Fruit fly (Drosophila melanogaster) whole organism, embryonic: ENCODE data around the gene tra.

ENCODE experiments used
- Atf3 ChIP-seq: fragments of 200-800 bp; sonication (Bioruptor generic); optimal IDR thresholded peaks from 3 replicates; lab custom pipeline; 2016; ENCODE audit warnings: missing biosample characterization, missing genetic modification characterization
- Blimp-1 ChIP-seq: fragments of 200-800 bp; sonication (Bioruptor generic); optimal IDR thresholded peaks from 3 replicates; lab custom pipeline; 2018; ENCODE audit warnings: missing biosample characterization, missing genetic modification characterization, mild to moderate bottlenecking, moderate library complexity, missing genetic modification reagents
- CG1024 ChIP-seq: fragments of 200-800 bp; sonication (Bioruptor generic); IDR thresholded peaks from 2 replicates; pipeline ENCODE4 v1.3.6; 2022; ENCODE audit warnings: missing biosample characterization, missing genetic modification characterization
- CG10321 ChIP-seq: fragments of 200-800 bp; sonication (Bioruptor generic); IDR thresholded peaks from 2 replicates; pipeline ENCODE4 v1.3.6; 2022; ENCODE audit warnings: missing biosample characterization, missing genetic modification characterization
- CG11504 ChIP-seq: fragments of 200-800 bp; sonication (Bioruptor generic); optimal IDR thresholded peaks from 3 replicates; lab custom pipeline; 2019; ENCODE audit warnings: missing biosample characterization, mild to moderate bottlenecking, missing genetic modification characterization, moderate library complexity
- CG17361 ChIP-seq: fragments of 200-800 bp; sonication (Bioruptor generic); IDR thresholded peaks from 3 replicates; pipeline ENCODE4 v1.3.6; 2022; ENCODE audit warnings: missing biosample characterization, missing genetic modification characterization
- CG17385 ChIP-seq: fragments of 200-800 bp; sonication (Bioruptor generic); optimal IDR thresholded peaks from 3 replicates; lab custom pipeline; 2018; ENCODE audit warnings: missing biosample characterization, mild to moderate bottlenecking, missing genetic modification characterization
- CG17802 ChIP-seq: fragments of 200-800 bp; sonication (Bioruptor generic); optimal IDR thresholded peaks from 2 replicates; lab custom pipeline; 2018; ENCODE audit warnings: missing biosample characterization, mild to moderate bottlenecking, missing genetic modification characterization, moderate library complexity
- CG18011 ChIP-seq: fragments of 200-800 bp; sonication (Bioruptor generic); optimal IDR thresholded peaks from 2 replicates; lab custom pipeline; 2017; ENCODE audit warnings: missing biosample characterization, missing genetic modification characterization, mild to moderate bottlenecking, moderate library complexity, missing genotype
- CG30020 ChIP-seq: fragments of 200-800 bp; optimal IDR thresholded peaks from 2 replicates; lab custom pipeline; 2019; ENCODE audit warnings: missing biosample characterization, mild to moderate bottlenecking, missing genetic modification characterization, moderate library complexity
- CG31388 ChIP-seq: fragments of 200-800 bp; sonication (Bioruptor generic); optimal IDR thresholded peaks from 2 replicates; lab custom pipeline; 2016; ENCODE audit warnings: missing biosample characterization, missing genetic modification characterization
- CG32532 ChIP-seq: fragments of 200-800 bp; sonication (Bioruptor generic); IDR thresholded peaks from 2 replicates; pipeline ENCODE4 v1.3.6; 2022; ENCODE audit warnings: missing biosample characterization, missing genetic modification characterization
- CG34376 ChIP-seq: fragments of 200-800 bp; sonication (Bioruptor generic); optimal IDR thresholded peaks from 2 replicates; lab custom pipeline; 2018; ENCODE audit warnings: missing biosample characterization, mild to moderate bottlenecking, missing genetic modification characterization
- CG3726 ChIP-seq: fragments of 200-800 bp; sonication (Bioruptor generic); IDR thresholded peaks from 3 replicates; pipeline ENCODE4, ENCODE4 v1.3.6; 2022; ENCODE audit warnings: missing biosample characterization, missing genetic modification characterization
- CG6272 ChIP-seq: fragments of 200-800 bp; sonication (Bioruptor generic); IDR thresholded peaks from 2 replicates; pipeline ENCODE4 v1.3.6; 2022; ENCODE audit warnings: missing biosample characterization, missing genetic modification characterization
- CG8290 ChIP-seq, 3 experiments: fragments of 200-800 bp; sonication (Bioruptor generic); optimal IDR thresholded peaks; 2 replicates each; lab custom pipeline; 2016 to 2019; ENCODE audit warnings: missing biosample characterization in 3 of 3, missing genetic modification characterization in 3 of 3, mild to moderate bottlenecking in 2 of 3, moderate library complexity in 1 of 3
- CHES-1-like ChIP-seq: fragments of 200-800 bp; sonication (Bioruptor generic); optimal IDR thresholded peaks from 2 replicates; lab custom pipeline; 2016; ENCODE audit warnings: missing biosample characterization, missing genetic modification characterization
- Dbx ChIP-seq: fragments of 200-800 bp; sonication (Bioruptor generic); IDR thresholded peaks from 3 replicates; pipeline ENCODE4 v1.3.6; 2022; ENCODE audit warnings: missing biosample characterization, missing genetic modification characterization
- Ets65A ChIP-seq: fragments of 200-800 bp; sonication (Bioruptor generic); peaks from one replicate; lab custom pipeline; 2016; ENCODE audit warnings: missing biosample characterization, missing genetic modification characterization
- Fer1 ChIP-seq: fragments of 200-800 bp; sonication (Bioruptor generic); optimal IDR thresholded peaks from 2 replicates; lab custom pipeline; 2017; ENCODE audit warnings: missing biosample characterization, mild to moderate bottlenecking, missing genetic modification characterization
- Fer3 ChIP-seq: fragments of 200-800 bp; sonication (Bioruptor generic); optimal IDR thresholded peaks from 2 replicates; lab custom pipeline; 2018; ENCODE audit warnings: missing biosample characterization, mild to moderate bottlenecking, missing genetic modification characterization, moderate library complexity
- Hr51 ChIP-seq, 2 experiments: fragments of 200-800 bp; sonication (Bioruptor generic); optimal IDR thresholded peaks; 2 replicates in 1 of 2; 3 replicates in 1 of 2; lab custom pipeline; 2016 to 2018; ENCODE audit warnings: missing biosample characterization in 2 of 2, missing genetic modification characterization in 2 of 2, mild to moderate bottlenecking in 1 of 2, moderate library complexity in 1 of 2
- NFAT ChIP-seq: fragments of 200-800 bp; sonication (Bioruptor generic); IDR thresholded peaks from 2 replicates; pipeline ENCODE4 v1.3.6; 2022; ENCODE audit warnings: missing biosample characterization, missing genetic modification characterization
- Nf-YB ChIP-seq: fragments of 200-800 bp; sonication (Bioruptor generic); optimal IDR thresholded peaks from 3 replicates; lab custom pipeline; 2019; ENCODE audit warnings: missing biosample characterization, mild to moderate bottlenecking, missing genetic modification characterization, moderate library complexity
- NfI ChIP-seq: fragments of 200-800 bp; sonication (Bioruptor generic); optimal IDR thresholded peaks from 3 replicates; lab custom pipeline; 2018; ENCODE audit warnings: missing biosample characterization, mild to moderate bottlenecking, missing genetic modification characterization, moderate library complexity
- Rx ChIP-seq: fragments of 200-800 bp; sonication (Bioruptor generic); IDR thresholded peaks from 2 replicates; pipeline ENCODE4 v1.3.6; 2022; ENCODE audit warnings: missing biosample characterization, missing genetic modification characterization
- Tbp ChIP-seq: fragments of >200 bp; optimal IDR thresholded peaks from 2 replicates; lab custom pipeline; 2018; ENCODE audit warnings: missing biosample characterization, missing genetic modification characterization
- Xrp1 ChIP-seq: fragments of 200-800 bp; sonication (Bioruptor generic); IDR thresholded peaks from 2 replicates; pipeline ENCODE4 v1.3.6; 2022; ENCODE audit warnings: missing biosample characterization, missing genetic modification characterization
- YL-1 ChIP-seq: fragments of 200-800 bp; sonication (Bioruptor generic); optimal IDR thresholded peaks from 3 replicates; lab custom pipeline; 2017; ENCODE audit warnings: missing biosample characterization, mild to moderate bottlenecking, missing genetic modification characterization
- bab2 ChIP-seq: fragments of 200-800 bp; sonication (Bioruptor generic); optimal IDR thresholded peaks from 2 replicates; lab custom pipeline; 2016; ENCODE audit warnings: missing biosample characterization, missing genetic modification characterization
- btn ChIP-seq: fragments of 200-800 bp; sonication (Bioruptor generic); optimal IDR thresholded peaks from 2 replicates; lab custom pipeline; 2016; ENCODE audit warnings: missing biosample characterization, missing genetic modification characterization
- chn ChIP-seq: fragments of 200-800 bp; sonication (Bioruptor generic); optimal IDR thresholded peaks from 2 replicates; lab custom pipeline; 2016; ENCODE audit warnings: missing biosample characterization, missing genetic modification characterization
- ci ChIP-seq: fragments of 200-800 bp; sonication (Bioruptor generic); IDR thresholded peaks from 3 replicates; pipeline ENCODE4 v1.3.6; 2022; ENCODE audit warnings: missing biosample characterization, missing genetic modification characterization
- cwo ChIP-seq: fragments of 200-800 bp; sonication (Bioruptor generic); optimal IDR thresholded peaks from 3 replicates; lab custom pipeline; 2017; ENCODE audit warnings: missing biosample characterization, missing genetic modification characterization, mild to moderate bottlenecking, moderate library complexity, missing genetic modification reagents
- fd102C ChIP-seq: fragments of 200-800 bp; sonication (Bioruptor generic); optimal IDR thresholded peaks from 2 replicates; lab custom pipeline; 2018; ENCODE audit warnings: missing biosample characterization, mild to moderate bottlenecking, missing genetic modification characterization, moderate library complexity
- fd64A ChIP-seq: fragments of 200-800 bp; sonication (Bioruptor generic); optimal IDR thresholded peaks from 3 replicates; lab custom pipeline; 2018; ENCODE audit warnings: missing biosample characterization, mild to moderate bottlenecking, missing genetic modification characterization
- kah ChIP-seq: fragments of 200-800 bp; sonication (Bioruptor generic); optimal IDR thresholded peaks from 2 replicates; lab custom pipeline; 2018; ENCODE audit warnings: missing biosample characterization, mild to moderate bottlenecking, missing genetic modification characterization
- lbe ChIP-seq: fragments of 200-800 bp; sonication (Bioruptor generic); optimal IDR thresholded peaks from 2 replicates; lab custom pipeline; 2016; ENCODE audit warnings: missing biosample characterization, mild to moderate bottlenecking, missing genetic modification characterization
- lilli ChIP-seq: fragments of 200-800 bp; sonication (Bioruptor generic); optimal IDR thresholded peaks from 3 replicates; lab custom pipeline; 2016; ENCODE audit warnings: missing biosample characterization, missing genetic modification characterization
- mirr ChIP-seq: fragments of 200-800 bp; sonication (Bioruptor generic); optimal IDR thresholded peaks from 3 replicates; lab custom pipeline; 2018; ENCODE audit warnings: missing biosample characterization, mild to moderate bottlenecking, missing genetic modification characterization
- otp ChIP-seq: fragments of 200-800 bp; sonication (Bioruptor generic); IDR thresholded peaks from 3 replicates; pipeline ENCODE4, ENCODE4 v1.3.6; 2022; ENCODE audit warnings: missing biosample characterization, missing genetic modification characterization
- pan ChIP-seq, 4 experiments: fragments of >200 bp in 3 of 4; fragments of 200-800 bp in 1 of 4; sonication (Bioruptor generic) in 1 of 4; optimal IDR thresholded peaks in 3 of 4; IDR thresholded peaks in 1 of 4; 2 replicates each; pipeline versions ENCODE4 v1.3.6 to Lab custom; 2017 to 2022; ENCODE audit warnings: missing biosample characterization in 2 of 4, missing genetic modification characterization in 2 of 4, mixed read lengths in 1 of 4
- phol ChIP-seq: fragments of 200-800 bp; sonication (Bioruptor generic); optimal IDR thresholded peaks from 3 replicates; lab custom pipeline; 2018; ENCODE audit warnings: missing biosample characterization, mild to moderate bottlenecking, missing genetic modification characterization, moderate library complexity
- repo ChIP-seq: fragments of 200-800 bp; sonication (Bioruptor generic); optimal IDR thresholded peaks from 2 replicates; lab custom pipeline; 2016; ENCODE audit warnings: missing biosample characterization, missing genetic modification characterization
- sens ChIP-seq: fragments of 200-800 bp; sonication (Bioruptor generic); peaks from one replicate; lab custom pipeline; 2016; ENCODE audit warnings: missing biosample characterization, missing genetic modification characterization
- sr ChIP-seq: fragments of 200-800 bp; sonication (Bioruptor generic); IDR thresholded peaks from 3 replicates; pipeline ENCODE4 v1.3.6; 2022; ENCODE audit warnings: missing biosample characterization, missing genetic modification characterization
- stwl ChIP-seq: fragments of 200-800 bp; sonication (Bioruptor generic); optimal IDR thresholded peaks from 3 replicates; lab custom pipeline; 2018; ENCODE audit warnings: missing biosample characterization, mild to moderate bottlenecking, missing genetic modification characterization, moderate library complexity
- tin ChIP-seq: fragments of 200-800 bp; sonication (Bioruptor generic); optimal IDR thresholded peaks from 3 replicates; lab custom pipeline; 2016; ENCODE audit warnings: missing biosample characterization, missing genetic modification characterization
- trem ChIP-seq: fragments of 200-800 bp; optimal IDR thresholded peaks from 3 replicates; lab custom pipeline; 2019; ENCODE audit warnings: missing biosample characterization, mild to moderate bottlenecking, missing genetic modification characterization, moderate library complexity

Gene tra

dm6 chr3L:16544220-16544619 lies 46.6 kb downstream of the tra start (continued):
- TF ChIP-seq CG30020 (no peak), CG17361 (no peak), repo (no peak), cwo (GFP tag; lab: Kevin White, UChicago) (no peak), Hr51 (GFP tag; optimal IDR thresholded peaks at IDR 0.05; lab: Kevin White, UChicago) (peak in 1 of 2 experiments; percentile 43), Atf3 (GFP tag; lab: Kevin White, UChicago) (peak; percentile 7), CG18011 (GFP tag; lab: Kevin White, UChicago) (no peak), CG3726 (GFP tag; lab: Robert Waterston, UW) (no peak), Rx (no peak), chn (GFP tag; lab: Kevin White, UChicago) (peak; percentile 30), CG1024 (GFP tag; lab: Robert Waterston, UW) (peak; percentile 26; the same call in 1 of the 2 replicates), stwl (tag; lab: Kevin White, UChicago) (no peak), YL-1 (GFP tag; lab: Kevin White, UChicago) (no peak), phol (tag; lab: Kevin White, UChicago) (peak; percentile 52), Fer3 (tag; lab: Kevin White, UChicago) (peak; percentile 23), Nf-YB (GFP tag; lab: Kevin White, UChicago) (no peak), sr (no peak), CG10321 (GFP tag; lab: Robert Waterston, UW) (no peak), otp (0 out of 3 replicates have a peak, but pooled peaks have one; percentile 37), bab2 (no peak), pan (optimal IDR thresholded peaks at IDR 0.05; lab: Kevin White, UChicago) (no peak), pan (GFP tag; optimal IDR thresholded peaks at IDR 0.05 in 1 of 2, IDR thresholded peaks at IDR 0.05 in 1 of 2) (peak in 1 of 2 experiments; percentile 44), CG31388 (no peak), NfI (GFP tag; lab: Kevin White, UChicago) (peak; percentile 17), CG32532 (GFP tag; lab: Robert Waterston, UW) (peak; percentile 45; the same call in 1 of the 2 replicates), ci (GFP tag; lab: Robert Waterston, UW) (peak; percentile 71), CG17802 (tag; lab: Kevin White, UChicago) (no peak), fd64A (GFP tag; lab: Kevin White, UChicago) (no peak), btn (GFP tag; lab: Kevin White, UChicago) (no peak), tin (GFP tag; lab: Kevin White, UChicago) (peak; percentile 15), CHES-1-like (GFP tag; lab: Kevin White, UChicago) (no peak)

dm6 chr3L:16542998-16543624 lies 47.7 kb downstream of the tra start, which contains the start of gene CG43373:
TSS of gene CG43373 (minus strand) at chr3L:16543370.
- TF ChIP-seq Blimp-1 (GFP tag; lab: Kevin White, UChicago) (peak; percentile 97), fd64A (GFP tag; lab: Kevin White, UChicago) (no peak), CG8290 (GFP tag; optimal IDR thresholded peaks at IDR 0.05; lab: Kevin White, UChicago) (no peak), CG8290 (tag; optimal IDR thresholded peaks at IDR 0.05; lab: Kevin White, UChicago) (peak in 1 of 2 experiments; percentile 12), trem (tag; lab: Kevin White, UChicago) (no peak), CG34376 (GFP tag; lab: Kevin White, UChicago) (peak; percentile 9), lbe (no peak), CG17802 (tag; lab: Kevin White, UChicago) (no peak), kah (GFP tag; lab: Kevin White, UChicago) (peak; percentile 27), CG17385 (peak; percentile 34), lilli (no peak), CG11504 (tag; lab: Kevin White, UChicago) (peak; percentile 19), ci (GFP tag; lab: Robert Waterston, UW) (peak; percentile 31; the same call in 1 of the 3 replicates), fd102C (GFP tag; lab: Kevin White, UChicago) (no peak), Dbx (GFP tag; lab: Robert Waterston, UW) (no peak; the same call in 2 of the 3 replicates), NFAT (GFP tag; lab: Robert Waterston, UW) (0 out of 2 replicates have a peak, but pooled peaks have one; percentile 7), Ets65A (GFP tag; lab: Kevin White, UChicago) (peak; percentile 62), CG6272 (GFP tag; lab: Robert Waterston, UW) (no peak), Xrp1 (GFP tag; lab: Robert Waterston, UW) (no peak), Tbp (GFP tag; lab: Kevin White, UChicago) (no peak), mirr (GFP tag; lab: Kevin White, UChicago) (peak; percentile 16), Fer1 (GFP tag; lab: Kevin White, UChicago) (peak; percentile 61), sens (GFP tag; lab: Kevin White, UChicago) (peak; percentile 41)
